Fruit fly (Drosophila melanogaster) whole organism, embryonic: ENCODE data around the gene CG16790.

Experiments used
- Bteb2 ChIP-seq: fragments of 200-800 bp; sonication (Bioruptor generic); optimal IDR thresholded peaks from 2 replicates; lab custom pipeline; 2016; ENCODE audit warnings: missing biosample characterization, missing genetic modification characterization
- C15 ChIP-seq: fragments of 200-800 bp; sonication (Bioruptor generic); IDR thresholded peaks from 3 replicates; pipeline ENCODE4 v1.3.6; 2022; ENCODE audit warnings: missing biosample characterization, missing genetic modification characterization
- CG10147 ChIP-seq: fragments of 200-800 bp; sonication (Bioruptor generic); optimal IDR thresholded peaks from 2 replicates; lab custom pipeline; 2019; ENCODE audit warnings: missing biosample characterization, mild to moderate bottlenecking, missing genetic modification characterization, moderate library complexity
- CG11696 ChIP-seq: fragments of 200-800 bp; sonication (Bioruptor generic); IDR thresholded peaks from 2 replicates; pipeline ENCODE4 v1.3.6; 2022; ENCODE audit warnings: missing biosample characterization, missing genetic modification characterization
- CG12744 ChIP-seq: fragments of 200-800 bp; sonication (Bioruptor generic); optimal IDR thresholded peaks from 2 replicates; lab custom pipeline; 2016; ENCODE audit warnings: missing biosample characterization, missing genetic modification characterization
- CG14441 ChIP-seq: fragments of 200-800 bp; sonication (Bioruptor generic); IDR thresholded peaks from 2 replicates; pipeline ENCODE4 v1.3.6; 2022; ENCODE audit warnings: missing biosample characterization, missing genetic modification characterization
- CG15696 ChIP-seq: fragments of 200-800 bp; sonication (Bioruptor generic); optimal IDR thresholded peaks from 2 replicates; lab custom pipeline; 2019; ENCODE audit warnings: missing biosample characterization, mild to moderate bottlenecking, missing genetic modification characterization, moderate library complexity
- CG16815 ChIP-seq: fragments of 200-800 bp; sonication (Bioruptor generic); optimal IDR thresholded peaks from 3 replicates; lab custom pipeline; 2017; ENCODE audit warnings: missing biosample characterization, mild to moderate bottlenecking, missing genetic modification characterization
- CG17361 ChIP-seq: fragments of 200-800 bp; sonication (Bioruptor generic); IDR thresholded peaks from 3 replicates; pipeline ENCODE4 v1.3.6; 2022; ENCODE audit warnings: missing biosample characterization, missing genetic modification characterization
- CG17802 ChIP-seq: fragments of 200-800 bp; sonication (Bioruptor generic); optimal IDR thresholded peaks from 2 replicates; lab custom pipeline; 2018; ENCODE audit warnings: missing biosample characterization, mild to moderate bottlenecking, missing genetic modification characterization, moderate library complexity
- CG18764 ChIP-seq: fragments of 200-800 bp; sonication (Bioruptor generic); optimal IDR thresholded peaks from 3 replicates; lab custom pipeline; 2016; ENCODE audit warnings: missing biosample characterization, missing genetic modification characterization
- CG2120 ChIP-seq: fragments of 200-800 bp; sonication (Bioruptor generic); optimal IDR thresholded peaks from 3 replicates; lab custom pipeline; 2016; ENCODE audit warnings: missing biosample characterization, missing genetic modification characterization
- CG32767 ChIP-seq: fragments of 200-800 bp; sonication (Bioruptor generic); IDR thresholded peaks from 2 replicates; pipeline ENCODE4 v1.3.6; 2022; ENCODE audit warnings: missing biosample characterization, missing genetic modification characterization
- CG4404 ChIP-seq: fragments of 200-800 bp; sonication (Bioruptor generic); IDR thresholded peaks from 2 replicates; pipeline ENCODE4 v1.3.6; 2022; ENCODE audit warnings: missing biosample characterization, missing genetic modification characterization
- CG4707 ChIP-seq: fragments of 200-800 bp; sonication (Bioruptor generic); optimal IDR thresholded peaks from 2 replicates; lab custom pipeline; 2018; ENCODE audit warnings: missing biosample characterization, mild to moderate bottlenecking, missing genetic modification characterization, moderate library complexity
- CG7556 ChIP-seq: fragments of 200-800 bp; sonication (Bioruptor generic); optimal IDR thresholded peaks from 2 replicates; lab custom pipeline; 2017; ENCODE audit warnings: missing biosample characterization, mild to moderate bottlenecking, missing genetic modification characterization
- CG8281 ChIP-seq: fragments of 200-800 bp; sonication (Bioruptor generic); optimal IDR thresholded peaks from 2 replicates; lab custom pipeline; 2018; ENCODE audit warnings: missing biosample characterization, mild to moderate bottlenecking, missing genetic modification characterization, moderate library complexity
- CG9797 ChIP-seq: fragments of 200-800 bp; sonication (Bioruptor generic); optimal IDR thresholded peaks from 3 replicates; lab custom pipeline; 2018; ENCODE audit warnings: missing biosample characterization, mild to moderate bottlenecking, missing genetic modification characterization
- CrebB ChIP-seq: fragments of 200-800 bp; sonication (Bioruptor generic); optimal IDR thresholded peaks from 3 replicates; lab custom pipeline; 2018; ENCODE audit warnings: missing biosample characterization, mild to moderate bottlenecking, missing genetic modification characterization
- D19B ChIP-seq: fragments of 200-800 bp; sonication (Bioruptor generic); optimal IDR thresholded peaks from 2 replicates; lab custom pipeline; 2017; ENCODE audit warnings: missing biosample characterization, mild to moderate bottlenecking, missing genetic modification characterization
- Dll ChIP-seq: fragments of 200-800 bp; sonication (Bioruptor generic); IDR thresholded peaks from 4 replicates; pipeline ENCODE4 v1.3.6; 2022; ENCODE audit warnings: missing biosample characterization, missing genetic modification characterization; ENCODE audit not compliant: partially characterized antibody
- H15 ChIP-seq: fragments of 200-800 bp; sonication (Bioruptor generic); IDR thresholded peaks from 3 replicates; pipeline ENCODE4 v1.3.6; 2022; ENCODE audit warnings: missing biosample characterization, missing genetic modification characterization
- Jarid2 ChIP-seq: fragments of 200-800 bp; sonication (Bioruptor generic); optimal IDR thresholded peaks from 3 replicates; lab custom pipeline; 2017; ENCODE audit warnings: mild to moderate bottlenecking, missing biosample characterization, missing genetic modification reagents, missing genetic modification characterization
- Nf-YB ChIP-seq: fragments of 200-800 bp; sonication (Bioruptor generic); optimal IDR thresholded peaks from 3 replicates; lab custom pipeline; 2019; ENCODE audit warnings: missing biosample characterization, mild to moderate bottlenecking, missing genetic modification characterization, moderate library complexity
- Rx ChIP-seq: fragments of 200-800 bp; sonication (Bioruptor generic); IDR thresholded peaks from 2 replicates; pipeline ENCODE4 v1.3.6; 2022; ENCODE audit warnings: missing biosample characterization, missing genetic modification characterization
- Scr ChIP-seq: fragments of 200-800 bp; sonication (Bioruptor generic); IDR thresholded peaks from 2 replicates; pipeline ENCODE4 v1.3.6; 2022; ENCODE audit warnings: missing biosample characterization, missing genetic modification characterization; ENCODE audit not compliant: partially characterized antibody
- Sry-β ChIP-seq: fragments of 200-800 bp; sonication (Bioruptor generic); optimal IDR thresholded peaks from 2 replicates; lab custom pipeline; 2018; ENCODE audit warnings: missing biosample characterization, mild to moderate bottlenecking, missing genetic modification characterization, moderate library complexity
- Trl ChIP-seq, 3 experiments: fragments of >200 bp in 2 of 3; fragments of 200-800 bp in 1 of 3; sonication (Bioruptor generic) in 1 of 3; optimal IDR thresholded peaks; 2 replicates in 1 of 3; 3 replicates in 2 of 3; lab custom pipeline; 2016 to 2017; ENCODE audit warnings: missing biosample characterization in 1 of 3, missing genetic modification characterization in 1 of 3
- al ChIP-seq: fragments of 200-800 bp; sonication (Bioruptor generic); IDR thresholded peaks from 2 replicates; pipeline ENCODE4 v1.3.6; 2022; ENCODE audit warnings: missing biosample characterization, missing genetic modification characterization
- ara ChIP-seq: fragments of 200-800 bp; sonication (Bioruptor generic); IDR thresholded peaks from 2 replicates; pipeline ENCODE4 v1.3.6; 2022; ENCODE audit warnings: missing biosample characterization, missing genetic modification characterization
- ase ChIP-seq: fragments of 200-800 bp; sonication (Bioruptor generic); IDR thresholded peaks from 3 replicates; pipeline ENCODE4 v1.3.6; 2022; ENCODE audit warnings: missing biosample characterization, missing genetic modification characterization
- bigmax ChIP-seq: fragments of 200-800 bp; sonication (Bioruptor generic); optimal IDR thresholded peaks from 2 replicates; lab custom pipeline; 2018; ENCODE audit warnings: missing biosample characterization, mild to moderate bottlenecking, missing genetic modification characterization
- cad ChIP-seq: fragments of >200 bp; optimal IDR thresholded peaks from 2 replicates; lab custom pipeline; 2017; ENCODE audit warnings: missing biosample characterization, missing genetic modification characterization
- dati ChIP-seq: fragments of 200-800 bp; sonication (Bioruptor generic); IDR thresholded peaks from 2 replicates; pipeline ENCODE4 v1.3.6; 2022; ENCODE audit warnings: missing biosample characterization, missing genetic modification characterization
- dmrt99B ChIP-seq: fragments of 200-800 bp; sonication (Bioruptor generic); optimal IDR thresholded peaks from 2 replicates; lab custom pipeline; 2018; ENCODE audit warnings: missing biosample characterization, mild to moderate bottlenecking, missing genetic modification characterization, moderate library complexity
- esg ChIP-seq: fragments of 200-800 bp; sonication (Bioruptor generic); conservative IDR thresholded peaks from 2 replicates; pipeline ENCODE4 v1.3.6; 2022; ENCODE audit warnings: missing biosample characterization, missing genetic modification characterization
- fd3F ChIP-seq: fragments of 200-800 bp; sonication (Bioruptor generic); optimal IDR thresholded peaks from 2 replicates; lab custom pipeline; 2018; ENCODE audit warnings: missing biosample characterization, mild to moderate bottlenecking, missing genetic modification characterization, moderate library complexity
- fu2 ChIP-seq: fragments of 200-800 bp; sonication (Bioruptor generic); optimal IDR thresholded peaks from 2 replicates; lab custom pipeline; 2016; ENCODE audit warnings: missing biosample characterization, missing genetic modification characterization
- grn ChIP-seq: fragments of 200-800 bp; sonication (Bioruptor generic); optimal IDR thresholded peaks from 3 replicates; lab custom pipeline; 2017; ENCODE audit warnings: missing biosample characterization, missing genetic modification characterization
- gsb ChIP-seq: fragments of 200-800 bp; sonication (Bioruptor generic); IDR thresholded peaks from 2 replicates; pipeline ENCODE4 v1.3.6; 2022; ENCODE audit warnings: missing biosample characterization, missing genetic modification characterization
- lab ChIP-seq: fragments of 200-800 bp; sonication (Bioruptor generic); optimal IDR thresholded peaks from 3 replicates; lab custom pipeline; 2017; ENCODE audit warnings: missing biosample characterization, missing genetic modification characterization, mild to moderate bottlenecking, moderate library complexity, missing genetic modification reagents
- pros ChIP-seq: fragments of 200-800 bp; sonication (Bioruptor generic); optimal IDR thresholded peaks from 3 replicates; lab custom pipeline; 2019; ENCODE audit warnings: missing biosample characterization, mild to moderate bottlenecking, missing genetic modification characterization, moderate library complexity
- sc ChIP-seq, 3 experiments: fragments of >200 bp in 2 of 3; fragments of 200-800 bp in 1 of 3; sonication (Bioruptor generic) in 1 of 3; optimal IDR thresholded peaks; 2 replicates in 2 of 3; 3 replicates in 1 of 3; lab custom pipeline; 2017; ENCODE audit warnings: mild to moderate bottlenecking in 1 of 3, missing biosample characterization in 1 of 3, missing genetic modification characterization in 1 of 3, missing genetic modification reagents in 1 of 3
- sd ChIP-seq: fragments of 200-800 bp; sonication (Bioruptor generic); optimal IDR thresholded peaks from 3 replicates; lab custom pipeline; 2018; ENCODE audit warnings: missing biosample characterization, mild to moderate bottlenecking, missing genetic modification characterization, moderate library complexity
- tin ChIP-seq: fragments of 200-800 bp; sonication (Bioruptor generic); optimal IDR thresholded peaks from 3 replicates; lab custom pipeline; 2016; ENCODE audit warnings: missing biosample characterization, missing genetic modification characterization
- trh ChIP-seq: fragments of 200-800 bp; sonication (Bioruptor generic); optimal IDR thresholded peaks from 2 replicates; lab custom pipeline; 2016; ENCODE audit warnings: missing biosample characterization, missing genetic modification characterization
- vfl ChIP-seq: fragments of 200-800 bp; sonication (Bioruptor generic); optimal IDR thresholded peaks from 2 replicates; lab custom pipeline; 2016; ENCODE audit warnings: missing biosample characterization, missing genetic modification characterization
- zen ChIP-seq: fragments of 200-800 bp; sonication (Bioruptor generic); optimal IDR thresholded peaks from 3 replicates; lab custom pipeline; 2018; ENCODE audit warnings: missing biosample characterization, mild to moderate bottlenecking, missing genetic modification characterization, moderate library complexity

Gene CG16790

dm6 chr3R:9577382-9578137 lies 7.5 kb upstream of the CG16790 start, which contains the start of the genes Kap-alpha3 and Son:
Kap-alpha3 (minus strand) TSS chr3R:9577733.
Son (plus strand) TSS chr3R:9578042.
- TF ChIP-seq D19B (GFP tag; lab: Kevin White, UChicago) (peak; percentile 81), ara (peak; percentile 76), CG10147 (GFP tag; lab: Kevin White, UChicago) (peak; percentile 90), CG14441 (peak; percentile 87), fu2 (peak; percentile 95), Trl (optimal IDR thresholded peaks at IDR 0.05; lab: Kevin White, UChicago) (no peak), Trl (GFP tag; optimal IDR thresholded peaks at IDR 0.05; lab: Kevin White, UChicago) (peak; percentile 95), vfl (GFP tag; lab: Kevin White, UChicago) (peak; percentile 88), CG16815 (peak; percentile 87), CG17361 (GFP tag; lab: Robert Waterston, UW) (peak; percentile 97), tin (peak; percentile 90), CrebB (peak; percentile 91), pros (GFP tag; lab: Kevin White, UChicago) (peak; percentile 59), C15 (peak; percentile 80; the same call in 2 of the 3 replicates), esg (GFP tag; lab: Robert Waterston, UW) (peak; percentile 72), CG32767 (GFP tag; lab: Robert Waterston, UW) (peak; percentile 77), CG9797 (peak; percentile 73), H15 (peak; percentile 92), Bteb2 (peak; percentile 91), al (peak; percentile 88), Dll (GFP tag; lab: Robert Waterston, UW) (peak; percentile 94), fd3F (GFP tag; lab: Kevin White, UChicago) (peak; percentile 86), sd (peak; percentile 77), Jarid2 (GFP tag; lab: Kevin White, UChicago) (peak; percentile 80), CG17802 (peak; percentile 84), CG18764 (GFP tag; lab: Kevin White, UChicago) (peak; percentile 89), CG2120 (GFP tag; lab: Kevin White, UChicago) (peak; percentile 93), ase (peak; percentile 84), CG15696 (peak; percentile 85), grn (GFP tag; lab: Kevin White, UChicago) (peak; percentile 87), bigmax (GFP tag; lab: Kevin White, UChicago) (peak; percentile 69), CG4404 (peak; percentile 89), CG8281 (tag; lab: Kevin White, UChicago) (peak; percentile 80), gsb (peak; percentile 68), CG11696 (GFP tag; lab: Robert Waterston, UW) (peak; percentile 67), sc (optimal IDR thresholded peaks at IDR 0.05; lab: Kevin White, UChicago) (no peak), sc (GFP tag; optimal IDR thresholded peaks at IDR 0.05; lab: Kevin White, UChicago) (peak; percentile 85), Scr (GFP tag; lab: Robert Waterston, UW) (peak; percentile 91), lab (GFP tag; lab: Kevin White, UChicago) (peak; percentile 96), trh (GFP tag; lab: Kevin White, UChicago) (peak; percentile 88), CG7556 (GFP tag; lab: Kevin White, UChicago) (peak; percentile 86), cad (no peak), Nf-YB (peak; percentile 78), CG4707 (GFP tag; lab: Kevin White, UChicago) (peak; percentile 91), CG12744 (peak; percentile 91), Rx (GFP tag; lab: Robert Waterston, UW) (peak; percentile 87), dati (peak; percentile 74), dmrt99B (peak; percentile 85), zen (tag; lab: Kevin White, UChicago) (peak; percentile 83), Sry-β (peak; percentile 89)
